Comparison of ENCODE assay signal across 5 worm cellular contexts in genomic region chrIV:5082900-5083530, ce11.
TF ChIP-seq lines count a peak whose summit lies in the region.

Gene pygo-1, plus strand, starts transcription at chrIV:5083303.

TF ChIP-seq in whole organism, L1 larva, 84 proteins besides CTCF, POLR2A, EP300 and RAD21:
- TF ChIP-seq rnt-1 (tag; optimal IDR thresholded peaks at IDR 0.05; lab: Kevin White, UChicago), result peak; percentile 41
- peak; percentile 39 for TF ChIP-seq snu-23 (GFP tag; optimal IDR thresholded peaks at IDR 0.05; lab: Kevin White, UChicago)
- peak; percentile 32 for TF ChIP-seq nhr-71 (tag; optimal IDR thresholded peaks at IDR 0.05; lab: Kevin White, UChicago)
- no peak for TF ChIP-seq ceh-8 (GFP tag; optimal IDR thresholded peaks at IDR 0.05; lab: Kevin White, UChicago)
- no peak for TF ChIP-seq efl-1 (optimal IDR thresholded peaks at IDR 0.05; lab: Kevin White, UChicago)
- TF ChIP-seq efl-1 (GFP tag; optimal IDR thresholded peaks at IDR 0.05 in 1 of 2; lab: Kevin White, UChicago), result peak in 1 of 2 experiments; percentile 86
- no peak for TF ChIP-seq swsn-7 (tag; optimal IDR thresholded peaks at IDR 0.05; lab: Kevin White, UChicago)
- peak; percentile 24 for TF ChIP-seq lin-14 (GFP tag; optimal IDR thresholded peaks at IDR 0.05; lab: Kevin White, UChicago)
- TF ChIP-seq lsy-2 (tag; optimal IDR thresholded peaks at IDR 0.05; lab: Kevin White, UChicago), result peak in 1 of 2 experiments; percentile 20
- TF ChIP-seq nhr-85 (tag; lab: Kevin White, UChicago), result peak; percentile 68
- no peak for TF ChIP-seq hlh-4 (tag; optimal IDR thresholded peaks at IDR 0.05; lab: Kevin White, UChicago)
- no peak for TF ChIP-seq tbx-2 (tag; optimal IDR thresholded peaks at IDR 0.05; lab: Kevin White, UChicago)
- TF ChIP-seq blmp-1 (tag; optimal IDR thresholded peaks at IDR 0.05; lab: Kevin White, UChicago), result peak; percentile 93
- TF ChIP-seq mep-1 (tag; optimal IDR thresholded peaks at IDR 0.05; lab: Kevin White, UChicago), result peak; percentile 16

TF ChIP-seq in whole organism, L2 larva, 48 proteins besides CTCF, POLR2A, EP300 and RAD21 (continues in another document):
- TF ChIP-seq mdl-1 (tag; optimal IDR thresholded peaks at IDR 0.05; lab: Kevin White, UChicago) (no peak), nhr-25 (tag; optimal IDR thresholded peaks at IDR 0.05; lab: Kevin White, UChicago) (no peak), nhr-10 (tag; optimal IDR thresholded peaks at IDR 0.05; lab: Kevin White, UChicago) (no peak), skn-1 (tag; optimal IDR thresholded peaks at IDR 0.05; lab: Kevin White, UChicago) (no peak), unc-39 (tag; optimal IDR thresholded peaks at IDR 0.05; lab: Kevin White, UChicago) (no peak), alr-1 (tag; optimal IDR thresholded peaks at IDR 0.05; lab: Kevin White, UChicago) (no peak), sma-9 (GFP tag; optimal IDR thresholded peaks at IDR 0.05; lab: Kevin White, UChicago) (peak; percentile 57), sma-9 (tag; optimal IDR thresholded peaks at IDR 0.05; lab: Kevin White, UChicago) (no peak), gmeb-1 (tag; optimal IDR thresholded peaks at IDR 0.05; lab: Kevin White, UChicago) (no peak), nhr-23 (tag; optimal IDR thresholded peaks at IDR 0.05; lab: Kevin White, UChicago) (no peak), crh-2 (tag; optimal IDR thresholded peaks at IDR 0.05; lab: Kevin White, UChicago) (no peak), ztf-1 (GFP tag; conservative IDR thresholded peaks at IDR 0.05; lab: Robert Waterston, UW) (no peak), Y55F3AM.14 (GFP tag; optimal IDR thresholded peaks at IDR 0.05; lab: Kevin White, UChicago) (no peak), nhr-12 (tag; optimal IDR thresholded peaks at IDR 0.05; lab: Kevin White, UChicago) (no peak), elt-1 (tag; optimal IDR thresholded peaks at IDR 0.05; lab: Kevin White, UChicago) (no peak), sem-4 (tag; optimal IDR thresholded peaks at IDR 0.05; lab: Kevin White, UChicago) (no peak), dmd-4 (tag; optimal IDR thresholded peaks at IDR 0.05; lab: Kevin White, UChicago) (no peak), ztf-4 (tag; optimal IDR thresholded peaks at IDR 0.05; lab: Kevin White, UChicago) (no peak), ZK546.5 (tag; optimal IDR thresholded peaks at IDR 0.05; lab: Kevin White, UChicago) (no peak), mbf-1 (tag; optimal IDR thresholded peaks at IDR 0.05; lab: Kevin White, UChicago) (no peak), ceh-82 (tag; optimal IDR thresholded peaks at IDR 0.05; lab: Kevin White, UChicago) (no peak), fos-1 (tag; optimal IDR thresholded peaks at IDR 0.05; lab: Kevin White, UChicago) (peak; percentile 54)

TF ChIP-seq in whole organism, L3 larva, 47 proteins besides CTCF, POLR2A, EP300 and RAD21:
- peak; percentile 26 for TF ChIP-seq nfya-1 (tag; optimal IDR thresholded peaks at IDR 0.05; lab: Kevin White, UChicago; ENCODE audit: insufficient read depth)
- TF ChIP-seq nhr-25 (tag; optimal IDR thresholded peaks at IDR 0.05; lab: Kevin White, UChicago), result no peak
- TF ChIP-seq tbx-2 (tag; optimal IDR thresholded peaks at IDR 0.05; lab: Kevin White, UChicago), result no peak
- TF ChIP-seq ceh-82 (tag; optimal IDR thresholded peaks at IDR 0.05; lab: Kevin White, UChicago), result no peak
- TF ChIP-seq elt-1 (tag; optimal IDR thresholded peaks at IDR 0.05; lab: Kevin White, UChicago), result no peak
- peak; percentile 66 for TF ChIP-seq elt-2 (tag; optimal IDR thresholded peaks at IDR 0.05; lab: Kevin White, UChicago)
- TF ChIP-seq zag-1 (tag; optimal IDR thresholded peaks at IDR 0.05; lab: Kevin White, UChicago), result no peak
- TF ChIP-seq ceh-9 (tag; optimal IDR thresholded peaks at IDR 0.05; lab: Kevin White, UChicago), result no peak
- TF ChIP-seq nhr-28 (tag; optimal IDR thresholded peaks at IDR 0.05; lab: Kevin White, UChicago), result no peak
- TF ChIP-seq nhr-23 (tag; optimal IDR thresholded peaks at IDR 0.05; lab: Kevin White, UChicago), result no peak
- TF ChIP-seq fkh-10 (GFP tag; optimal IDR thresholded peaks at IDR 0.05; lab: Kevin White, UChicago), result no peak
- no peak for TF ChIP-seq skn-1 (tag; optimal IDR thresholded peaks at IDR 0.05; lab: Kevin White, UChicago)
- no peak for TF ChIP-seq fos-1 (tag; optimal IDR thresholded peaks at IDR 0.05; lab: Kevin White, UChicago)
- TF ChIP-seq ama-1 (optimal IDR thresholded peaks at IDR 0.05; lab: Kevin White, UChicago), result peak; percentile 42
- no peak for TF ChIP-seq ztf-11 (tag; optimal IDR thresholded peaks at IDR 0.05; lab: Kevin White, UChicago)
- peak; percentile 2 for TF ChIP-seq pha-4 (tag; optimal IDR thresholded peaks at IDR 0.05; lab: Kevin White, UChicago)
- no peak for TF ChIP-seq egl-5 (tag; optimal IDR thresholded peaks at IDR 0.05; lab: Kevin White, UChicago)

TF ChIP-seq in whole organism, L4 larva, 104 proteins besides CTCF, POLR2A, EP300 and RAD21 (continues in another document):
- TF ChIP-seq mep-1 (tag; optimal IDR thresholded peaks at IDR 0.05; lab: Kevin White, UChicago), result peak; percentile 18
- no peak for TF ChIP-seq duxl-1 (tag; optimal IDR thresholded peaks at IDR 0.05; lab: Kevin White, UChicago; ENCODE audit: poor library complexity)
- no peak for TF ChIP-seq Y105C5A.15 (GFP tag; IDR thresholded peaks at IDR 0.05; lab: Robert Waterston, UW)
- TF ChIP-seq nhr-28 (tag; optimal IDR thresholded peaks at IDR 0.05; lab: Kevin White, UChicago), result peak; percentile 58
- no peak for TF ChIP-seq mes-2 (tag; optimal IDR thresholded peaks at IDR 0.05; lab: Kevin White, UChicago; ENCODE audit: poor library complexity, severe bottlenecking)
- no peak for TF ChIP-seq daf-19 (GFP tag; conservative IDR thresholded peaks at IDR 0.05; lab: Robert Waterston, UW)
- TF ChIP-seq nhr-48 (tag; optimal IDR thresholded peaks at IDR 0.05; lab: Kevin White, UChicago), result peak; percentile 51
- peak in 1 of 2 experiments; percentile 46 for TF ChIP-seq lsy-2 (tag; optimal IDR thresholded peaks at IDR 0.05; lab: Kevin White, UChicago)
- TF ChIP-seq nhr-237 (tag; optimal IDR thresholded peaks at IDR 0.05; lab: Kevin White, UChicago), result no peak
- peak; percentile 34 for TF ChIP-seq dve-1 (tag; optimal IDR thresholded peaks at IDR 0.05; lab: Kevin White, UChicago; ENCODE audit: insufficient read depth)
- 0 out of 2 replicates have a peak, but pooled peaks have one; percentile 16 for TF ChIP-seq ctbp-1 (GFP tag; IDR thresholded peaks at IDR 0.05; lab: Robert Waterston, UW)
- TF ChIP-seq Y48G9A.11 (GFP tag; IDR thresholded peaks at IDR 0.05; lab: Robert Waterston, UW), result no peak
- TF ChIP-seq daf-8 (GFP tag; IDR thresholded peaks at IDR 0.05; lab: Robert Waterston, UW), result no peak
- no peak for TF ChIP-seq T20F7.1 (GFP tag; optimal IDR thresholded peaks at IDR 0.05; lab: Kevin White, UChicago)
- TF ChIP-seq ceh-44 (GFP tag; IDR thresholded peaks at IDR 0.05; lab: Robert Waterston, UW), result no peak
- TF ChIP-seq mdl-1 (tag; optimal IDR thresholded peaks at IDR 0.05; lab: Kevin White, UChicago), result peak in 1 of 2 experiments; percentile 30
- peak; percentile 9 for TF ChIP-seq hlh-30 (tag; optimal IDR thresholded peaks at IDR 0.05; lab: Kevin White, UChicago; ENCODE audit: insufficient read depth)
- no peak for TF ChIP-seq fkh-10 (GFP tag; optimal IDR thresholded peaks at IDR 0.05; lab: Kevin White, UChicago)
- no peak for TF ChIP-seq aly-2 (tag; optimal IDR thresholded peaks at IDR 0.05; lab: Kevin White, UChicago)
- no peak for TF ChIP-seq aha-1 (tag; lab: Kevin White, UChicago)
- TF ChIP-seq pqm-1 (tag; optimal IDR thresholded peaks at IDR 0.05; lab: Kevin White, UChicago), result peak; percentile 20
- TF ChIP-seq Y75B8A.6 (GFP tag; IDR thresholded peaks at IDR 0.05; lab: Robert Waterston, UW), result no peak
- no peak for TF ChIP-seq F44E2.7 (GFP tag; IDR thresholded peaks at IDR 0.05; lab: Robert Waterston, UW)
- peak; percentile 72 for TF ChIP-seq hlh-11 (tag; optimal IDR thresholded peaks at IDR 0.05; lab: Kevin White, UChicago)

TF ChIP-seq in whole organism, young adult, 124 proteins besides CTCF, POLR2A, EP300 and RAD21:
- TF ChIP-seq attf-3 (GFP tag; conservative IDR thresholded peaks at IDR 0.05; lab: Robert Waterston, UW) (no peak), lin-35 (GFP tag; optimal IDR thresholded peaks at IDR 0.05; lab: Kevin White, UChicago) (peak in 1 of 3 experiments; percentile 16), gei-17 (GFP tag; optimal IDR thresholded peaks at IDR 0.05; lab: Kevin White, UChicago) (peak; percentile 14), F39B2.1 (GFP tag; IDR thresholded peaks at IDR 0.05; lab: Robert Waterston, UW) (no peak), D2030.7 (GFP tag; IDR thresholded peaks at IDR 0.05; lab: Robert Waterston, UW) (no peak), nhr-80 (tag; optimal IDR thresholded peaks at IDR 0.05; lab: Kevin White, UChicago) (peak; percentile 83), madf-6 (GFP tag; IDR thresholded peaks at IDR 0.05; lab: Robert Waterston, UW) (no peak), atf-7 (tag; optimal IDR thresholded peaks at IDR 0.05; lab: Kevin White, UChicago) (no peak), ekl-4 (GFP tag; IDR thresholded peaks at IDR 0.05; lab: Robert Waterston, UW) (no peak), bed-2 (GFP tag; IDR thresholded peaks at IDR 0.05; lab: Robert Waterston, UW) (no peak), hmg-20 (GFP tag; IDR thresholded peaks at IDR 0.05; lab: Robert Waterston, UW) (no peak), hlh-12 (tag; optimal IDR thresholded peaks at IDR 0.05; lab: Kevin White, UChicago) (no peak), ceh-58 (GFP tag; IDR thresholded peaks at IDR 0.05; lab: Robert Waterston, UW) (no peak), B0019.2 (GFP tag; conservative IDR thresholded peaks at IDR 0.05; lab: Robert Waterston, UW) (no peak), F23B12.7 (tag; optimal IDR thresholded peaks at IDR 0.05; lab: Kevin White, UChicago; ENCODE audit: insufficient read depth) (peak; percentile 9), lin-40 (tag; optimal IDR thresholded peaks at IDR 0.05; lab: Kevin White, UChicago) (no peak), athp-1 (tag; optimal IDR thresholded peaks at IDR 0.05; lab: Kevin White, UChicago) (no peak), cebp-1 (GFP tag; IDR thresholded peaks at IDR 0.05; lab: Robert Waterston, UW) (no peak), cebp-1 (tag; optimal IDR thresholded peaks at IDR 0.05; lab: Kevin White, UChicago) (peak; percentile 43), mcd-1 (GFP tag; IDR thresholded peaks at IDR 0.05; lab: Robert Waterston, UW) (no peak), madf-10 (tag; optimal IDR thresholded peaks at IDR 0.05; lab: Kevin White, UChicago) (no peak), unc-62 (GFP tag; optimal IDR thresholded peaks at IDR 0.05; lab: Kevin White, UChicago) (peak; percentile 80), B0336.3 (GFP tag; IDR thresholded peaks at IDR 0.05; lab: Robert Waterston, UW) (peak; percentile 28; the same call in 1 of the 2 replicates)
TF ChIP-seq in whole organism, young adult: peak in this region for 7.
